Worm (Caenorhabditis elegans) whole organism, L4 larva: ENCODE measurements around the gene F11D11.21.
A peak's percentile ranks its signal among the peaks of the same experiment; 100 is the strongest.

Experiments
- D1046.2 ChIP-seq: fragments of 200-800 bp; sonication (Bioruptor generic); IDR thresholded peaks from 2 replicates; pipeline ENCODE4 v1.3.6; 2022; ENCODE audit warnings: missing genetic modification characterization, missing compliant biosample characterization
- F37D6.2 ChIP-seq: sonication (generic microtip); optimal IDR thresholded peaks from 2 replicates; lab custom pipeline; 2016; ENCODE audit warnings: mild to moderate bottlenecking, missing genetic modification characterization, missing compliant biosample characterization
- F44E2.7 ChIP-seq: fragments of 200-800 bp; sonication (Bioruptor generic); IDR thresholded peaks from 2 replicates; pipeline ENCODE4 v2.1.2; 2022; ENCODE audit warnings: missing genetic modification characterization, missing compliant biosample characterization
- Y105C5A.15 ChIP-seq: fragments of 200-800 bp; sonication (Bioruptor generic); IDR thresholded peaks from 2 replicates; pipeline ENCODE4 v1.3.6; 2022; ENCODE audit warnings: missing genetic modification characterization, missing compliant biosample characterization
- Y48G9A.11 ChIP-seq: fragments of 200-800 bp; sonication (Bioruptor generic); IDR thresholded peaks from 2 replicates; pipeline ENCODE4 v1.3.6; 2022; ENCODE audit warnings: missing genetic modification reagents, missing genetic modification characterization, missing compliant biosample characterization
- ZK546.5 ChIP-seq, 2 experiments: sonication (generic microtip); optimal IDR thresholded peaks; 2 replicates each; lab custom pipeline; 2017; ENCODE audit warnings: missing biosample characterization in 2 of 2, missing genetic modification characterization in 2 of 2
- aha-1 ChIP-seq: fragments of 150-350 bp; peaks from one replicate; lab custom pipeline; 2014; ENCODE audit warnings: missing biosample characterization, missing genetic modification characterization
- ama-1 ChIP-seq: fragments of 150-350 bp; optimal IDR thresholded peaks from 2 replicates; lab custom pipeline; 2014; ENCODE audit warnings: inconsistent platforms, mixed read lengths
- attf-4 ChIP-seq: sonication (generic microtip); optimal IDR thresholded peaks from 3 replicates; lab custom pipeline; 2017; ENCODE audit warnings: missing biosample characterization, missing genetic modification characterization
- ceh-28 ChIP-seq: fragments of 150-350 bp; optimal IDR thresholded peaks from 2 replicates; lab custom pipeline; 2014; ENCODE audit warnings: missing biosample characterization, missing genetic modification reagents, missing genetic modification characterization
- cey-2 ChIP-seq: sonication (generic microtip); optimal IDR thresholded peaks from 3 replicates; lab custom pipeline; 2017; ENCODE audit warnings: missing genetic modification characterization, mild to moderate bottlenecking, missing compliant biosample characterization, antibody characterized with exemption, borderline replicate concordance; ENCODE audit not compliant: insufficient read depth
- daf-16 ChIP-seq, 3 experiments: sonication (generic microtip); optimal IDR thresholded peaks; 2 replicates each; lab custom pipeline; 2016 to 2017; ENCODE audit warnings: missing genetic modification characterization in 3 of 3, missing genetic modification reagents in 3 of 3, mild to moderate bottlenecking in 2 of 3, missing compliant biosample characterization in 2 of 3, missing biosample characterization in 1 of 3, moderate library complexity in 1 of 3
- dmd-9 ChIP-seq: fragments of 200-800 bp; sonication (Bioruptor generic); IDR thresholded peaks from 2 replicates; pipeline ENCODE4 v1.3.6; 2022; ENCODE audit warnings: missing genetic modification reagents, missing genetic modification characterization, missing compliant biosample characterization
- dpl-1 ChIP-seq: fragments of 150-350 bp; optimal IDR thresholded peaks from 2 replicates; lab custom pipeline; 2014; ENCODE audit warnings: missing biosample characterization, missing genetic modification reagents, missing genetic modification characterization
- duxl-1 ChIP-seq: sonication (generic microtip); optimal IDR thresholded peaks from 2 replicates; lab custom pipeline; 2016; ENCODE audit warnings: mild to moderate bottlenecking, missing genetic modification characterization, moderate library complexity, missing compliant biosample characterization; ENCODE audit not compliant: poor library complexity
- dve-1 ChIP-seq: sonication (generic microtip); optimal IDR thresholded peaks from 2 replicates; lab custom pipeline; 2017; ENCODE audit warnings: antibody characterized with exemption, mild to moderate bottlenecking, missing genetic modification characterization, missing compliant biosample characterization; ENCODE audit not compliant: insufficient read depth
- egl-43 ChIP-seq: fragments of 200-800 bp; sonication (Bioruptor generic); IDR thresholded peaks from 2 replicates; pipeline ENCODE4 v1.3.6; 2022; ENCODE audit warnings: missing genetic modification reagents, missing genetic modification characterization, missing compliant biosample characterization
- fkh-10 ChIP-seq: fragments of 150-350 bp; optimal IDR thresholded peaks from 2 replicates; lab custom pipeline; 2014; ENCODE audit warnings: missing biosample characterization, missing genetic modification reagents, missing genetic modification characterization
- gei-8 ChIP-seq: fragments of 200-800 bp; sonication (Bioruptor generic); optimal IDR thresholded peaks from 2 replicates; lab custom pipeline; 2018; ENCODE audit warnings: mild to moderate bottlenecking, missing genetic modification characterization, missing compliant biosample characterization
- hif-1 ChIP-seq, 2 experiments: sonication (generic microtip); optimal IDR thresholded peaks; 2 replicates each; lab custom pipeline; 2016 to 2017; ENCODE audit warnings: missing compliant biosample characterization in 2 of 2, missing genetic modification characterization in 2 of 2, missing genetic modification reagents in 2 of 2, missing genotype in 2 of 2, mild to moderate bottlenecking in 1 of 2
- hlh-30 ChIP-seq: sonication (generic microtip); optimal IDR thresholded peaks from 2 replicates; lab custom pipeline; 2017; ENCODE audit warnings: antibody characterized with exemption, mild to moderate bottlenecking, missing genetic modification characterization, missing compliant biosample characterization; ENCODE audit not compliant: insufficient read depth
- hmg-1.1 ChIP-seq: fragments of 200-800 bp; sonication (Bioruptor generic); IDR thresholded peaks from 2 replicates; pipeline ENCODE4 v1.3.6; 2022; ENCODE audit warnings: missing genetic modification reagents, missing genetic modification characterization, missing compliant biosample characterization
- jun-1 ChIP-seq: fragments of 150-350 bp; optimal IDR thresholded peaks from 2 replicates; lab custom pipeline; 2014; ENCODE audit warnings: missing biosample characterization, missing genetic modification reagents, missing genetic modification characterization
- lin-1 ChIP-seq: fragments of 200-800 bp; sonication (Bioruptor generic); IDR thresholded peaks from 2 replicates; pipeline ENCODE4 v1.3.6; 2022; ENCODE audit warnings: missing genetic modification reagents, missing genetic modification characterization, missing compliant biosample characterization
- lin-13 ChIP-seq: fragments of 150-350 bp; optimal IDR thresholded peaks from 2 replicates; lab custom pipeline; 2014; ENCODE audit warnings: missing biosample characterization, missing genetic modification reagents, missing genetic modification characterization
- lsy-2 ChIP-seq, 2 experiments: fragments of 150-350 bp in 1 of 2; sonication (generic microtip) in 1 of 2; optimal IDR thresholded peaks; 2 replicates each; lab custom pipeline; 2014 to 2017; ENCODE audit warnings: missing biosample characterization in 2 of 2, missing genetic modification characterization in 2 of 2
- madf-9 ChIP-seq: fragments of 200-800 bp; sonication (Bioruptor generic); conservative IDR thresholded peaks from 2 replicates; pipeline ENCODE4 v1.3.6; 2022; ENCODE audit warnings: missing genetic modification reagents, missing genetic modification characterization, missing compliant biosample characterization
- mdl-1 ChIP-seq, 2 experiments: fragments of 150-350 bp in 1 of 2; sonication (generic microtip) in 1 of 2; optimal IDR thresholded peaks; 2 replicates each; lab custom pipeline; 2014 to 2017; ENCODE audit warnings: missing biosample characterization in 2 of 2, missing genetic modification characterization in 2 of 2
- mep-1 ChIP-seq: fragments of 150-350 bp; sonication (generic microtip); optimal IDR thresholded peaks from 3 replicates; lab custom pipeline; 2014; ENCODE audit warnings: missing biosample characterization, missing genetic modification characterization
- mxl-3 ChIP-seq: fragments of 200-800 bp; sonication (Bioruptor generic); optimal IDR thresholded peaks from 2 replicates; lab custom pipeline; 2018; ENCODE audit warnings: mild to moderate bottlenecking, missing genetic modification characterization, missing compliant biosample characterization
- nhr-10 ChIP-seq: fragments of 150-350 bp; optimal IDR thresholded peaks from 2 replicates; lab custom pipeline; 2014; ENCODE audit warnings: missing biosample characterization, missing genetic modification characterization
- nhr-11 ChIP-seq: fragments of 150-350 bp; optimal IDR thresholded peaks from 2 replicates; lab custom pipeline; 2014; ENCODE audit warnings: missing biosample characterization, missing genetic modification characterization
- nhr-28 ChIP-seq: fragments of 150-350 bp; optimal IDR thresholded peaks from 2 replicates; lab custom pipeline; 2014; ENCODE audit warnings: missing biosample characterization, missing genetic modification characterization
- nhr-6 ChIP-seq: fragments of 150-350 bp; optimal IDR thresholded peaks from 2 replicates; lab custom pipeline; 2014; ENCODE audit warnings: missing biosample characterization, missing genetic modification characterization
- nhr-77 ChIP-seq: fragments of 150-350 bp; optimal IDR thresholded peaks from 2 replicates; lab custom pipeline; 2014; ENCODE audit warnings: missing biosample characterization, missing genetic modification characterization
- pha-4 ChIP-seq, 2 experiments: fragments of 150-350 bp in 1 of 2; fragments of 200-800 bp in 1 of 2; sonication (Bioruptor generic) in 1 of 2; IDR thresholded peaks in 1 of 2; optimal IDR thresholded peaks in 1 of 2; 2 replicates each; pipeline versions ENCODE4 v1.3.6 to Lab custom; 2014 to 2022; ENCODE audit warnings: missing genetic modification characterization in 2 of 2, missing genetic modification reagents in 2 of 2, missing biosample characterization in 1 of 2, missing compliant biosample characterization in 1 of 2
- rbr-2 ChIP-seq: sonication (generic microtip); optimal IDR thresholded peaks from 2 replicates; lab custom pipeline; 2016; ENCODE audit warnings: missing genotype, missing genetic modification characterization, missing compliant biosample characterization
- set-16 ChIP-seq: fragments of 200-800 bp; sonication (Bioruptor generic); IDR thresholded peaks from 2 replicates; pipeline ENCODE4 v1.3.6; 2022; ENCODE audit warnings: missing genetic modification reagents, missing genetic modification characterization, missing compliant biosample characterization
- snpc-4 ChIP-seq: fragments of 150-350 bp; optimal IDR thresholded peaks from 2 replicates; lab custom pipeline; 2014; ENCODE audit warnings: missing biosample characterization, missing genetic modification characterization
- spr-1 ChIP-seq: sonication (generic microtip); optimal IDR thresholded peaks from 2 replicates; lab custom pipeline; 2016; ENCODE audit warnings: mild to moderate bottlenecking, missing genetic modification characterization, missing compliant biosample characterization
- spr-3 ChIP-seq: fragments of 200-800 bp; sonication (Bioruptor generic); optimal IDR thresholded peaks from 2 replicates; lab custom pipeline; 2018; ENCODE audit warnings: mild to moderate bottlenecking, missing genetic modification characterization, missing compliant biosample characterization
- tag-97 ChIP-seq: fragments of 200-800 bp; sonication (Bioruptor generic); IDR thresholded peaks from 2 replicates; pipeline ENCODE4 v1.3.6; 2022; ENCODE audit warnings: missing genetic modification characterization, missing compliant biosample characterization
- zag-1 ChIP-seq: fragments of 150-350 bp; optimal IDR thresholded peaks from 2 replicates; lab custom pipeline; 2014; ENCODE audit warnings: missing biosample characterization, missing genetic modification characterization
- zip-11 ChIP-seq: fragments of 200-800 bp; sonication (Bioruptor generic); IDR thresholded peaks from 2 replicates; pipeline ENCODE4 v1.3.6; 2022; ENCODE audit warnings: missing genetic modification characterization, missing compliant biosample characterization

Gene F11D11.21

ce11 chrV:18724810-18725209 lies 25.5 kb downstream of the F11D11.21 start:
- peak; percentile 45; the same call in 1 of the 2 replicates for TF ChIP-seq set-16
- 0 out of 2 replicates have a peak, but pooled peaks have one; percentile 22 for TF ChIP-seq Y48G9A.11
- TF ChIP-seq dmd-9 (GFP tag; lab: Robert Waterston, UW), result peak; percentile 68
- TF ChIP-seq D1046.2 (GFP tag; lab: Robert Waterston, UW), result peak; percentile 90

ce11 chrV:18724076-18724475 lies 26.3 kb downstream of the F11D11.21 start:
- TF ChIP-seq madf-9 (GFP tag; lab: Robert Waterston, UW) (no peak), tag-97 (GFP tag; lab: Robert Waterston, UW) (no peak), cey-2 (tag; lab: Kevin White, UChicago) (no peak), fkh-10 (no peak), spr-1 (tag; lab: Kevin White, UChicago) (no peak), ZK546.5 (tag; optimal IDR thresholded peaks at IDR 0.05; lab: Kevin White, UChicago) (peak in 1 of 2 experiments; percentile 4), aha-1 (tag; lab: Kevin White, UChicago) (peak; percentile 54)

ce11 chrV:18723604-18724003 lies 26.7 kb downstream of the F11D11.21 start:
- no peak for TF ChIP-seq Y105C5A.15 (GFP tag; lab: Robert Waterston, UW)
- peak; percentile 80 for TF ChIP-seq hlh-30
- peak; percentile 57 for TF ChIP-seq hmg-1.1 (GFP tag; lab: Robert Waterston, UW)
- peak; percentile 82 for TF ChIP-seq F37D6.2
- peak; percentile 82 for TF ChIP-seq mep-1
- peak; percentile 99 for TF ChIP-seq duxl-1 (tag; lab: Kevin White, UChicago)
- TF ChIP-seq snpc-4 (tag; lab: Kevin White, UChicago), result peak; percentile 47
- peak; percentile 86 for TF ChIP-seq rbr-2
- TF ChIP-seq nhr-28 (tag; lab: Kevin White, UChicago), result peak; percentile 69
- peak; percentile 65 for TF ChIP-seq dpl-1 (GFP tag; lab: Kevin White, UChicago)
- TF ChIP-seq attf-4, result peak; percentile 24
- peak; percentile 30 to 36 for TF ChIP-seq mdl-1 (tag; optimal IDR thresholded peaks at IDR 0.05; lab: Kevin White, UChicago)
- TF ChIP-seq daf-16 (GFP tag; optimal IDR thresholded peaks at IDR 0.05; lab: Kevin White, UChicago), result no peak
- peak; percentile 89 for TF ChIP-seq daf-16 (tag; optimal IDR thresholded peaks at IDR 0.05; lab: Kevin White, UChicago)
- TF ChIP-seq zag-1 (tag; lab: Kevin White, UChicago), result no peak
- peak; percentile 54 for TF ChIP-seq nhr-11 (tag; lab: Kevin White, UChicago)
- peak; percentile 72 for TF ChIP-seq nhr-77 (tag; lab: Kevin White, UChicago)
- TF ChIP-seq jun-1 (tag; lab: Kevin White, UChicago), result peak; percentile 28
- peak; percentile 33 for TF ChIP-seq fkh-10
- TF ChIP-seq spr-3 (GFP tag; lab: Kevin White, UChicago), result no peak
- peak; percentile 81 for TF ChIP-seq ceh-28 (tag; lab: Kevin White, UChicago)
- TF ChIP-seq nhr-6, result peak; percentile 95
- TF ChIP-seq aha-1 (tag; lab: Kevin White, UChicago), result peak; percentile 97
- no peak for TF ChIP-seq pha-4 (GFP tag; IDR thresholded peaks at IDR 0.05; lab: Robert Waterston, UW)
- peak; percentile 79 for TF ChIP-seq pha-4 (tag; optimal IDR thresholded peaks at IDR 0.05; lab: Kevin White, UChicago)
- no peak for TF ChIP-seq mxl-3 (GFP tag; lab: Kevin White, UChicago)
- TF ChIP-seq lin-1, result no peak
- no peak for TF ChIP-seq nhr-10 (tag; lab: Kevin White, UChicago)
- peak; percentile 96 for TF ChIP-seq dve-1 (tag; lab: Kevin White, UChicago)
- TF ChIP-seq zip-11 (GFP tag; lab: Robert Waterston, UW), result no peak
- TF ChIP-seq ama-1 (lab: Kevin White, UChicago), result no peak
- TF ChIP-seq egl-43, result no peak
- TF ChIP-seq hif-1 (tag; optimal IDR thresholded peaks at IDR 0.05; lab: Kevin White, UChicago), result peak in 1 of 2 experiments; percentile 19
- no peak for TF ChIP-seq gei-8 (GFP tag; lab: Kevin White, UChicago)
- TF ChIP-seq lsy-2 (tag; optimal IDR thresholded peaks at IDR 0.05; lab: Kevin White, UChicago), result peak; percentile 57 to 87
- TF ChIP-seq F44E2.7, result no peak
- TF ChIP-seq lin-13, result peak; percentile 64
